Fruit fly (Drosophila melanogaster): ENCODE results near the gene CG13116.

Gene CG13116

DNA sequence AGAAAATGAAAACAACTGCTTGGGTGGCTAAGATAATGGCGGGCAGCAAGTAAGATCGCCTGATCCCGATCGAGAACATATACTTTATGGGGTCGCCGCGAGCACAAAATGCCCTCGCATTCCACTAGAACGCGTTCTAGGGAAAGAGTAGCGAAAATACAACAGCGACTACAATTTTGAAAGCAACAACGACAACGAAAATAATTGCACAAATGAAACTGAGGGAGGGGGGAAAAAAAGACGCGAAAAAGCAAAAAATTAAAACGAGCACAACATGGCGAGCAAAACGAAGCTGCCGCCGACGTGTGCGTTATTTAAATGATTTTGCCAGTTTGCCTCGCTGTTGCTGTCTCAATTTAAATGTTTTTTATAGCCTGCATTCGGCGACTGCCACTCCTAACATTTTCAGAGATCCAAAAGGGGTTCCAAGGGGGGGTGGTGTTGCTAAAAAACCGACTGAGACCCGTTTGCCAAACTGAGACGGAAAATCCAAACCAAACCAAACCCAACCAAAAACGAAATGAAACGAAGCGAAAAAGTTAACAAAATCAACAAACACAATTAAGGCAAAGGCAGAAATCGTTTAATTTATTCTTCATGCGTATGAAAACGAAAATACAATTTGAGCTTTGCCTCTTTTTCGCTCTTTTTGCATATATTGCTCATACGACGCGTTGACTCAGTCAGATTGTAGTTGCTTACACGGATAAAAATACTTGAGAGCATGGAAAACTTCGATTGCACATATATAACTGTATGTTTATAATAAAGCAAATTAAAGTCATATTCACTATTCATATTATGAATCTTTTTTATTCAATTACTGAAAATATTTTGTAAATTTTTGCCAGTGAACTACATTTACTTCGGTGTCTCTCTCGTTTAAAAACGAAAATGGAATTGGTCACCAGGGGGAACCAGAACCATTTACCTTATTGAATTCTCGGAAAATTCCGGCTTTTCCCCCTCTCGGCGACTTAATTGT, 37.1 kb upstream of the CG13116 start (continued):
- TF ChIP-seq CG15073 (GFP tag; optimal IDR thresholded peaks at IDR 0.05) (no peak), al (GFP tag; IDR thresholded peaks at IDR 0.05) (peak; percentile 85), Hr51 (GFP tag; optimal IDR thresholded peaks at IDR 0.05) (peak; percentile 15 to 78), CG10366 (GFP tag; IDR thresholded peaks at IDR 0.05) (peak; percentile 76), CG17359 (tag; optimal IDR thresholded peaks at IDR 0.05) (peak; percentile 60), CG4617 (GFP tag; optimal IDR thresholded peaks at IDR 0.05; ENCODE audit: borderline replicate concordance) (no peak), sim (GFP tag; IDR thresholded peaks at IDR 0.05) (no peak), CG17612 (GFP tag; IDR thresholded peaks at IDR 0.05) (peak; percentile 44; the same call in 1 of the 2 replicates), CG2889 (GFP tag; IDR thresholded peaks at IDR 0.05) (peak; percentile 83; the same call in 2 of the 3 replicates), CG3726 (GFP tag; IDR thresholded peaks at IDR 0.05) (0 out of 3 replicates have a peak, but pooled peaks have one; percentile 48), Gug (GFP tag; IDR thresholded peaks at IDR 0.05) (peak; percentile 47; the same call in 1 of the 4 replicates), Hsf (GFP tag; optimal IDR thresholded peaks at IDR 0.05) (peak; percentile 56), CG2712 (tag; optimal IDR thresholded peaks at IDR 0.05) (peak; percentile 54), Drgx (GFP tag; IDR thresholded peaks at IDR 0.05) (peak; percentile 92), Hr39 (optimal IDR thresholded peaks at IDR 0.05) (no peak), CG8281 (tag; optimal IDR thresholded peaks at IDR 0.05) (no peak), Hand (GFP tag; optimal IDR thresholded peaks at IDR 0.05) (peak; percentile 54), CG32532 (GFP tag; IDR thresholded peaks at IDR 0.05) (peak; percentile 91), CG4820 (GFP tag; optimal IDR thresholded peaks at IDR 0.05) (peak; percentile 19), HmgD (GFP tag; optimal IDR thresholded peaks at IDR 0.05) (no peak), CG32767 (GFP tag; IDR thresholded peaks at IDR 0.05) (peak; percentile 55; the same call in 1 of the 2 replicates), luna (GFP tag; optimal IDR thresholded peaks at IDR 0.05) (no peak), CG15269 (tag; optimal IDR thresholded peaks at IDR 0.05) (peak; percentile 75), Hey (tag; optimal IDR thresholded peaks at IDR 0.05) (no peak), wek (GFP tag; optimal IDR thresholded peaks at IDR 0.05) (no peak), CG10321 (GFP tag; IDR thresholded peaks at IDR 0.05) (0 out of 2 replicates have a peak, but pooled peaks have one; percentile 20), CG31441 (GFP tag; IDR thresholded peaks at IDR 0.05) (peak; percentile 60), CG1024 (GFP tag; IDR thresholded peaks at IDR 0.05) (peak; percentile 54; the same call in 1 of the 2 replicates), twi (tag; optimal IDR thresholded peaks at IDR 0.05) (no peak), ftz-f1 (GFP tag; optimal IDR thresholded peaks at IDR 0.05) (no peak), CG17328 (GFP tag; IDR thresholded peaks at IDR 0.05) (peak; percentile 68), NC2α (GFP tag; optimal IDR thresholded peaks at IDR 0.05) (no peak), MESR4 (GFP tag; optimal IDR thresholded peaks at IDR 0.05) (no peak), CG16813 (GFP tag; IDR thresholded peaks at IDR 0.05; ENCODE audit: partially characterized antibody) (no peak), CG17385 (GFP tag; optimal IDR thresholded peaks at IDR 0.05) (peak; percentile 63), CG2875 (GFP tag; optimal IDR thresholded peaks at IDR 0.05) (no peak), CG7928 (GFP tag; optimal IDR thresholded peaks at IDR 0.05) (peak; percentile 6), so (GFP tag; IDR thresholded peaks at IDR 0.05) (peak; percentile 78; the same call in 2 of the 3 replicates), CG7357 (GFP tag; IDR thresholded peaks at IDR 0.05) (peak; percentile 74; the same call in 2 of the 3 replicates), dan (GFP tag; IDR thresholded peaks at IDR 0.05) (no peak), org-1 (GFP tag; optimal IDR thresholded peaks at IDR 0.05) (peak; percentile 32), az2 (GFP tag; optimal IDR thresholded peaks at IDR 0.05) (peak; percentile 30), chm (GFP tag; IDR thresholded peaks at IDR 0.05) (peak; percentile 75; the same call in 1 of the 2 replicates), Dll (GFP tag; IDR thresholded peaks at IDR 0.05; ENCODE audit: partially characterized antibody) (no peak), oc (tag; optimal IDR thresholded peaks at IDR 0.05) (no peak), zfh1 (GFP tag; IDR thresholded peaks at IDR 0.05) (peak; percentile 33; the same call in 2 of the 3 replicates), YL-1 (GFP tag; optimal IDR thresholded peaks at IDR 0.05) (no peak), Blimp-1 (GFP tag; optimal IDR thresholded peaks at IDR 0.05) (peak; percentile 53)
